Fruit fly (Drosophila melanogaster): Measurements from ENCODE around the gene Mhcl.

DNA sequence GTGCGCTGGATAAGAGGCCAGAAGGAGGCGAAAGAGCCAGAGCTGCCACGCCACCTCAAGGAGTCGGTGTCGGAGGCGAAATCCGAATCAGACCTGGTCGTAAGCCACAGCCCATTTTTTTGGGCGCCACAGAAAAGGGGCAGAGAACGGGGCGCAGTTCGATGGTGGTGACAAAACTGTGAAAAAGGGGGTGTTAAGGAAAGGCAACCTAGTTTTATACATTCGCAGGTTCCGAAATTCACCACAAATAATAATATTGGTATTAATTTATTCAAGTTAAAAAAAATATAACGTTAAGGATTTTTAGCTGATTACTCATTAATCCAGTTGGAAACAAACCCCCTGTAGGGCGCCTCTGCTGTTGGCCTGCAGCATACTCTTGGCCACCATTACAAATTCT, 74.9 kb downstream of the Mhcl start:
- TF ChIP-seq Hr39 (GFP tag; optimal IDR thresholded peaks at IDR 0.05) (no peak), dsx (GFP tag; optimal IDR thresholded peaks at IDR 0.05; ENCODE audit: poor library complexity, severe bottlenecking) (no peak), CG11762 (GFP tag; optimal IDR thresholded peaks at IDR 0.05; ENCODE audit: insufficient read depth) (no peak), CG6276 (GFP tag; optimal IDR thresholded peaks at IDR 0.05) (no peak), spab (GFP tag; optimal IDR thresholded peaks at IDR 0.05) (no peak), CG15336 (GFP tag; IDR thresholded peaks at IDR 0.05) (no peak), Gug (GFP tag; IDR thresholded peaks at IDR 0.05) (no peak), Sox15 (GFP tag; optimal IDR thresholded peaks at IDR 0.05) (no peak), fd85E (GFP tag; optimal IDR thresholded peaks at IDR 0.05) (no peak), CG10669 (GFP tag; optimal IDR thresholded peaks at IDR 0.05) (no peak), topi (GFP tag; optimal IDR thresholded peaks at IDR 0.05) (no peak)
